Fruit fly (Drosophila melanogaster): ENCODE results near the gene CG11458.

Gene CG11458

dm6 chr3L:20951477-20952120, 46.0 kb downstream of the CG11458 start (continued):
- TF ChIP-seq Sox102F (GFP tag; optimal IDR thresholded peaks at IDR 0.05) (peak; percentile 70), Eip75B (GFP tag; optimal IDR thresholded peaks at IDR 0.05) (peak; percentile 83), CG10631 (GFP tag; optimal IDR thresholded peaks at IDR 0.05) (peak; percentile 93), cyc (GFP tag; optimal IDR thresholded peaks at IDR 0.05) (peak; percentile 68), CG16779 (tag; optimal IDR thresholded peaks at IDR 0.05) (peak; percentile 80), net (GFP tag; optimal IDR thresholded peaks at IDR 0.05) (peak; percentile 80), Ets96B (tag; optimal IDR thresholded peaks at IDR 0.05) (peak; percentile 89), CG3032 (tag; optimal IDR thresholded peaks at IDR 0.05) (peak; percentile 86), esn (GFP tag; optimal IDR thresholded peaks at IDR 0.05) (peak; percentile 61), lz (GFP tag; optimal IDR thresholded peaks at IDR 0.05) (peak; percentile 69), fd85E (GFP tag; optimal IDR thresholded peaks at IDR 0.05) (peak; percentile 53), acj6 (GFP tag; optimal IDR thresholded peaks at IDR 0.05) (peak; percentile 88), CG1621 (tag; optimal IDR thresholded peaks at IDR 0.05) (peak; percentile 83), Eip93F (GFP tag; optimal IDR thresholded peaks at IDR 0.05) (no peak), CG11902 (GFP tag; optimal IDR thresholded peaks at IDR 0.05) (peak; percentile 67), Hr39 (GFP tag; optimal IDR thresholded peaks at IDR 0.05) (peak; percentile 74), CG3919 (GFP tag; optimal IDR thresholded peaks at IDR 0.05) (peak; percentile 91), CG10669 (GFP tag; optimal IDR thresholded peaks at IDR 0.05) (peak; percentile 87), Sox15 (GFP tag; optimal IDR thresholded peaks at IDR 0.05) (peak; percentile 67), CG6854 (GFP tag; optimal IDR thresholded peaks at IDR 0.05) (peak; percentile 65)

- TF ChIP-seq CG4318 (GFP tag; optimal IDR thresholded peaks at IDR 0.05): peak; percentile 42
- peak; percentile 68 for TF ChIP-seq CG15336 (GFP tag; IDR thresholded peaks at IDR 0.05)
- TF ChIP-seq CG11294 (GFP tag; IDR thresholded peaks at IDR 0.05): no peak
- no peak for TF ChIP-seq CG16779 (tag; optimal IDR thresholded peaks at IDR 0.05)
- TF ChIP-seq ss (GFP tag; optimal IDR thresholded peaks at IDR 0.05): peak; percentile 65 to 76
- TF ChIP-seq spab (GFP tag; optimal IDR thresholded peaks at IDR 0.05): peak; percentile 55
- TF ChIP-seq Blimp-1 (GFP tag; optimal IDR thresholded peaks at IDR 0.05): no peak
- TF ChIP-seq Ets21C (GFP tag; optimal IDR thresholded peaks at IDR 0.05): peak; percentile 7
- no peak for TF ChIP-seq Gug (GFP tag; IDR thresholded peaks at IDR 0.05)
- peak; percentile 59 for TF ChIP-seq CG34406 (GFP tag; optimal IDR thresholded peaks at IDR 0.05)
- peak; percentile 56 for TF ChIP-seq achi (GFP tag; optimal IDR thresholded peaks at IDR 0.05)
- peak; percentile 89 for TF ChIP-seq Eip78C (GFP tag)
- TF ChIP-seq dac (GFP tag; optimal IDR thresholded peaks at IDR 0.05): no peak
- TF ChIP-seq cyc (GFP tag; optimal IDR thresholded peaks at IDR 0.05): peak; percentile 13
- TF ChIP-seq Lpt (GFP tag; optimal IDR thresholded peaks at IDR 0.05): peak; percentile 35
- TF ChIP-seq fkh (GFP tag; optimal IDR thresholded peaks at IDR 0.05): no peak
- TF ChIP-seq Sox102F (GFP tag; optimal IDR thresholded peaks at IDR 0.05): peak; percentile 47
- TF ChIP-seq pdm3 (GFP tag; optimal IDR thresholded peaks at IDR 0.05): peak; percentile 71
- no peak for TF ChIP-seq CG7368 (GFP tag; optimal IDR thresholded peaks at IDR 0.05)
- TF ChIP-seq CG31627 (GFP tag; optimal IDR thresholded peaks at IDR 0.05): peak; percentile 28
- TF ChIP-seq svp (GFP tag): peak; percentile 74
- peak; percentile 55 for TF ChIP-seq Sox14 (GFP tag; optimal IDR thresholded peaks at IDR 0.05)
- peak; percentile 30 for TF ChIP-seq Eip75B (GFP tag; optimal IDR thresholded peaks at IDR 0.05)
- peak; percentile 28 for TF ChIP-seq CG9139 (GFP tag; optimal IDR thresholded peaks at IDR 0.05)
- peak; percentile 13 for TF ChIP-seq net (GFP tag; optimal IDR thresholded peaks at IDR 0.05)
- TF ChIP-seq dsx (GFP tag; optimal IDR thresholded peaks at IDR 0.05; ENCODE audit: poor library complexity, severe bottlenecking): peak; percentile 51
- no peak for TF ChIP-seq Hr38 (GFP tag; optimal IDR thresholded peaks at IDR 0.05)
- TF ChIP-seq CG8319 (GFP tag; optimal IDR thresholded peaks at IDR 0.05): no peak
- peak; percentile 63 for TF ChIP-seq esn (GFP tag; optimal IDR thresholded peaks at IDR 0.05)
- peak; percentile 56 for TF ChIP-seq OdsH (GFP tag; optimal IDR thresholded peaks at IDR 0.05)
- TF ChIP-seq CG6163 (GFP tag; IDR thresholded peaks at IDR 0.05): peak; percentile 46
- TF ChIP-seq CG8119 (GFP tag; IDR thresholded peaks at IDR 0.05): peak; percentile 57
- peak; percentile 73 for TF ChIP-seq CG6808 (GFP tag; optimal IDR thresholded peaks at IDR 0.05)
- TF ChIP-seq eg (GFP tag; IDR thresholded peaks at IDR 0.05): peak; percentile 37; the same call in 1 of the 3 replicates
- no peak for TF ChIP-seq CG6854 (GFP tag; optimal IDR thresholded peaks at IDR 0.05)
- no peak for TF ChIP-seq vri (GFP tag; optimal IDR thresholded peaks at IDR 0.05)
- TF ChIP-seq CG10669 (GFP tag; optimal IDR thresholded peaks at IDR 0.05): peak; percentile 72
Observed at dm6 chr3L:20952121-20952487, 46.5 kb downstream of the CG11458 start.

All from whole organism, prepupa.